Fruit fly (Drosophila melanogaster) whole organism, prepupa: ENCODE data around the gene cdi.

Experiments
- CG11294 ChIP-seq: fragments of 200-800 bp; sonication (Bioruptor generic); IDR thresholded peaks from 2 replicates; pipeline ENCODE4 v1.3.6; 2022; ENCODE audit warnings: missing biosample characterization, missing genetic modification characterization
- CG16779 ChIP-seq: fragments of 200-800 bp; sonication (Bioruptor generic); optimal IDR thresholded peaks from 3 replicates; lab custom pipeline; 2017; ENCODE audit warnings: missing biosample characterization, mild to moderate bottlenecking, missing genetic modification characterization
- CG32006 ChIP-seq: fragments of 200-800 bp; sonication (Bioruptor generic); optimal IDR thresholded peaks from 3 replicates; lab custom pipeline; 2017; ENCODE audit warnings: missing biosample characterization, mild to moderate bottlenecking, missing genetic modification characterization
- Lpt ChIP-seq: fragments of 200-800 bp; sonication (Bioruptor generic); optimal IDR thresholded peaks from 3 replicates; lab custom pipeline; 2016; ENCODE audit warnings: missing biosample characterization, missing genetic modification characterization
- Sox102F ChIP-seq: fragments of 200-800 bp; sonication (Bioruptor generic); optimal IDR thresholded peaks from 2 replicates; lab custom pipeline; 2016; ENCODE audit warnings: missing biosample characterization, mild to moderate bottlenecking, missing genetic modification characterization
- Sox15 ChIP-seq: fragments of 200-800 bp; sonication (Bioruptor generic); optimal IDR thresholded peaks from 3 replicates; lab custom pipeline; 2016; ENCODE audit warnings: missing biosample characterization, missing genetic modification characterization
- fd59A ChIP-seq: fragments of 200-800 bp; sonication (Bioruptor generic); optimal IDR thresholded peaks from 2 replicates; lab custom pipeline; 2017; ENCODE audit warnings: missing biosample characterization, mild to moderate bottlenecking, missing genetic modification characterization, missing genetic modification reagents
- fd85E ChIP-seq: fragments of 200-800 bp; sonication (Bioruptor generic); optimal IDR thresholded peaks from 3 replicates; lab custom pipeline; 2016; ENCODE audit warnings: missing biosample characterization, missing genetic modification characterization
- lz ChIP-seq: fragments of 200-800 bp; sonication (Bioruptor generic); optimal IDR thresholded peaks from 3 replicates; lab custom pipeline; 2016; ENCODE audit warnings: missing biosample characterization, missing genetic modification characterization
- pdm3 ChIP-seq: fragments of 200-800 bp; sonication (Bioruptor generic); optimal IDR thresholded peaks from 3 replicates; lab custom pipeline; 2016; ENCODE audit warnings: missing biosample characterization, missing genetic modification characterization
- vri ChIP-seq: fragments of 200-800 bp; sonication (Bioruptor generic); optimal IDR thresholded peaks from 3 replicates; lab custom pipeline; 2016; ENCODE audit warnings: missing biosample characterization, mild to moderate bottlenecking, missing genetic modification characterization

- TF ChIP-seq Sox102F (GFP tag; lab: Kevin White, UChicago): no peak
- TF ChIP-seq Lpt: no peak
- TF ChIP-seq fd59A: no peak
- TF ChIP-seq CG11294 (GFP tag; lab: Robert Waterston, UW): no peak
- no peak for TF ChIP-seq CG32006
- TF ChIP-seq vri (GFP tag; lab: Kevin White, UChicago): no peak
- TF ChIP-seq Sox15: no peak
- no peak for TF ChIP-seq lz
- TF ChIP-seq CG16779 (tag; lab: Kevin White, UChicago): no peak
- no peak for TF ChIP-seq fd85E (GFP tag; lab: Kevin White, UChicago)
- TF ChIP-seq pdm3 (GFP tag; lab: Kevin White, UChicago): no peak
Measured at dm6 chr3R:19098272-19098671, 4.2 kb upstream of the cdi start.
